Worm (Caenorhabditis elegans): Measurements from ENCODE around the gene C44H4.8.

C44H4.8 gene

ce11 chrX:14594825-14595224 is at the start of gene C44H4.8:
Gene C44H4.8, plus strand, starts transcription at chrX:14595125.
- TF ChIP-seq tab-1 (GFP tag; IDR thresholded peaks at IDR 0.05) (no peak), T22C8.4 (GFP tag; IDR thresholded peaks at IDR 0.05) (no peak), ref-1 (GFP tag; conservative IDR thresholded peaks at IDR 0.05) (no peak), ztf-23 (GFP tag; IDR thresholded peaks at IDR 0.05) (no peak), med-1 (GFP tag; optimal IDR thresholded peaks at IDR 0.05; ENCODE audit: insufficient read depth) (no peak), cog-1 (tag; optimal IDR thresholded peaks at IDR 0.05) (no peak), flt-1 (GFP tag; IDR thresholded peaks at IDR 0.05) (no peak), ztf-29 (GFP tag; IDR thresholded peaks at IDR 0.05) (no peak), klf-2 (GFP tag; conservative IDR thresholded peaks at IDR 0.05) (no peak)

ce11 chrX:14545543-14545942 is 49.4 kb upstream of the C44H4.8 start, which contains the start of gene enri-2:
Gene enri-2, plus strand, starts transcription at chrX:14545843.
- no peak for TF ChIP-seq cog-1 (tag; optimal IDR thresholded peaks at IDR 0.05)
- TF ChIP-seq tab-1 (GFP tag; IDR thresholded peaks at IDR 0.05), result no peak
- no peak for TF ChIP-seq ztf-29 (GFP tag; IDR thresholded peaks at IDR 0.05)
- no peak for TF ChIP-seq ztf-23 (GFP tag; IDR thresholded peaks at IDR 0.05)
- no peak for TF ChIP-seq klf-2 (GFP tag; conservative IDR thresholded peaks at IDR 0.05)
- no peak for TF ChIP-seq flt-1 (GFP tag; IDR thresholded peaks at IDR 0.05)
- TF ChIP-seq med-1 (GFP tag; optimal IDR thresholded peaks at IDR 0.05; ENCODE audit: insufficient read depth), result no peak
- no peak for TF ChIP-seq T22C8.4 (GFP tag; IDR thresholded peaks at IDR 0.05)
- no peak for TF ChIP-seq ref-1 (GFP tag; conservative IDR thresholded peaks at IDR 0.05)

DNA sequence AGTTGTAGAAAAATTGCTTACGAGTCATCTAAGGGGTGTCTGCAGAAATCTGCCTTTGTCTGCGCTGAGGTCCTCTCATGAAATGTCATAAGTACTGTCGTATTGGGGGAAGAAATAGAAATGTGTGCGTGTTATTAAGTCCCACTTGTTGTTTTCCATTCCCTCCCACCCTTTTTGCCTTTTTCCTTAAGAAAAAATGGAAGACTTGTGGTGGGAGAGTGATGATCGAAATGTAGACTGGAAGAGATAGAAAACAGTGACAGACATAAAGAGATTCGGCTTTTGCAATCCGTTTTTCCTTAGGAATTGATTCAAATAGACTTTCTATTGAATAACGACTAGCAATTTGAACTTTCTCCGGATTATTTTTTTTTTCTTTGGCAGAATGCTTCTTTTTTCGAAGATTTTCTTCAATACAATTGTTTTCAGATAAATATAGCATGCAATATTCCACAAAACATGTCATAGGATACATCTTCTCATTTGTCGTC is 45.2 kb upstream of the C44H4.8 start, which contains the start of gene ram-5:
Gene ram-5, plus strand, starts transcription at position 441 of the 491 bp plus-strand sequence.
- no peak for TF ChIP-seq tab-1 (GFP tag; IDR thresholded peaks at IDR 0.05)
- no peak for TF ChIP-seq med-1 (GFP tag; optimal IDR thresholded peaks at IDR 0.05; ENCODE audit: insufficient read depth)
- TF ChIP-seq ztf-29 (GFP tag; IDR thresholded peaks at IDR 0.05), result no peak
- no peak for TF ChIP-seq flt-1 (GFP tag; IDR thresholded peaks at IDR 0.05)
- no peak for TF ChIP-seq ztf-23 (GFP tag; IDR thresholded peaks at IDR 0.05)
- TF ChIP-seq klf-2 (GFP tag; conservative IDR thresholded peaks at IDR 0.05), result no peak
- TF ChIP-seq cog-1 (tag; optimal IDR thresholded peaks at IDR 0.05), result no peak
- TF ChIP-seq ref-1 (GFP tag; conservative IDR thresholded peaks at IDR 0.05), result no peak
- no peak for TF ChIP-seq T22C8.4 (GFP tag; IDR thresholded peaks at IDR 0.05)

DNA sequence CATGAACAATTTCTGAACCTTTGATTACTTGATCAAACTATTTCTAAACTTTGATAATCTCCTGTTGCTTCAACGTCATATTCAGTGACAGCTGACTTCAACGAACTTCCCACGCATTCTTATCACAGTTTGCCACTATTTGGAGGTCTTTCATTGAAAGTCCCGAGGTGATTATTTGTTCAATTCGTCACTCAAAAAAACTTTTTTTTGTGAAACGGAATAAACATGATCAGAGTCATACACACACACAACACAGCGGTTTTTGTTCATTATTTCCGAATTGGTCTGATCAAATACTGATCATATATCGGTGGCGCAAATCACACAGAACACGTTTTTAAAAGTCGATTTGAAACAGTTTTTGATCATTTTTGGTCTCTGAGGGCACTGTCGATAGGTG is 38.5 kb upstream of the C44H4.8 start:
- TF ChIP-seq flt-1 (GFP tag; IDR thresholded peaks at IDR 0.05) (no peak), cog-1 (tag; optimal IDR thresholded peaks at IDR 0.05) (no peak), ztf-23 (GFP tag; IDR thresholded peaks at IDR 0.05) (no peak), tab-1 (GFP tag; IDR thresholded peaks at IDR 0.05) (no peak), T22C8.4 (GFP tag; IDR thresholded peaks at IDR 0.05) (no peak), klf-2 (GFP tag; conservative IDR thresholded peaks at IDR 0.05) (no peak)

DNA sequence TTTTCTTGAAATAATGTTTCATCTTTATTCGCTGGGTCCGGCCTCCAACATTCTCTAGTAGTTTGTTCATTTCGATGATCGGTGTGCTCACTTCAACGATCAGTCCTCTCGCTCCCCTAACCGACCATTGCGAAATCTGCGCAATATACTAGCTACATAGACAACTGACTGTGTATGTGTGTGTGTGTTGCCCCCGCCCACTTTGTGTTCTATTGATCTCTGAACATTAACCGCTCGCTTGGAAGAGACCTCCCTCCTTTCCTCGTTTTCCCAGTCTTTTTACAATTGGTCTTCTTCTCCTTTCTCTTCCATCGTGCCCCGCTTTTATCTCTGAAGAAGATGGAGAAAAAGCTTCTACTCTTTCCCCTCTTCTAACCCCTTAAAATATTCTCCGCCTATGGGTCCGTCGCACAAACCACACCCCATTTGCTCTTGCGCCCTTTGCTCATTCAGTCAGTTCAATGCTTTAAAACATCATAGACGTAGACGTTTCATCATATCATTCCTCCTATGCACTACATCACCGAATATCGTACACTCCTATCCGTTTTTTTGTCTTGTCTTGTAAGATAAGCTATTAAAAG is 37.5 kb upstream of the C44H4.8 start:
- TF ChIP-seq tab-1 (GFP tag; IDR thresholded peaks at IDR 0.05) (no peak), cog-1 (tag; optimal IDR thresholded peaks at IDR 0.05) (no peak), T22C8.4 (GFP tag; IDR thresholded peaks at IDR 0.05) (no peak), flt-1 (GFP tag; IDR thresholded peaks at IDR 0.05) (no peak), ref-1 (GFP tag; conservative IDR thresholded peaks at IDR 0.05) (no peak), klf-2 (GFP tag; conservative IDR thresholded peaks at IDR 0.05) (no peak), ztf-23 (GFP tag; IDR thresholded peaks at IDR 0.05) (no peak), med-1 (GFP tag; optimal IDR thresholded peaks at IDR 0.05; ENCODE audit: insufficient read depth) (no peak)

DNA sequence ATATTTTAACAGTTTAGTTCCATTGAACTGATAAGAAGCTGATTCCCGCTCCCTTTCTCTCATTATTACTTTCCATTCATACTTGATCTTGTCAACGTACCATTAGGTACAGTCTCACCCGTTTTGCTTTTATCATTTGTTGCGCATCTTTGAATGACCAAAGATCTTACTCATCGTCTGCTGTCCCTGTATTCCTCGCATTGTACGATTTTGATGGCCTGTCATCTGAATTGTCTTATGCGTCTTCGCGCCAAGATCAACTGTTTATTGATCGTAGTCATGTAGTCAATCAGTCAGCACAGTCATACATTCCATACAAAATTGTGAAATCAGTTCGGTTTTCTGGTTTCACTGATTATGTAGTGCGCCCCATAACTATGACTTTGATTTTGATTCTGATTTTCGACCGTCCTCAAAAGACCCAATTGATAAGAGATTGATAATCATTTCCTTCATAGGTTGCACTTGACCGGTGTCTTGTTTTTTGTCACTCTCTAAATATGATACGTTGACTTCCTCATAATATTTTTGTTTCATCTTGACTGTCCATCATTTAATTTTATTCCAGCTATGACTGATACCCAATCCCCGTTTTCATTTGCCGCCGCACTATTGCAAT is 36.9 kb upstream of the C44H4.8 start, which contains the start of gene nhr-3:
Gene nhr-3, plus strand, starts transcription at position 569 of the 619 bp plus-strand sequence.
- no peak for TF ChIP-seq klf-2 (GFP tag; conservative IDR thresholded peaks at IDR 0.05)
- TF ChIP-seq med-1 (GFP tag; optimal IDR thresholded peaks at IDR 0.05; ENCODE audit: insufficient read depth), result no peak
- TF ChIP-seq cog-1 (tag; optimal IDR thresholded peaks at IDR 0.05), result no peak
- TF ChIP-seq ref-1 (GFP tag; conservative IDR thresholded peaks at IDR 0.05), result no peak
- no peak for TF ChIP-seq T22C8.4 (GFP tag; IDR thresholded peaks at IDR 0.05)
- TF ChIP-seq ztf-23 (GFP tag; IDR thresholded peaks at IDR 0.05), result no peak
- TF ChIP-seq tab-1 (GFP tag; IDR thresholded peaks at IDR 0.05), result no peak
- TF ChIP-seq ztf-29 (GFP tag; IDR thresholded peaks at IDR 0.05), result no peak
- no peak for TF ChIP-seq flt-1 (GFP tag; IDR thresholded peaks at IDR 0.05)

ce11 chrX:14559084-14559483 is 35.8 kb upstream of the C44H4.8 start:
- TF ChIP-seq ref-1 (GFP tag; conservative IDR thresholded peaks at IDR 0.05), result no peak
- TF ChIP-seq cog-1 (tag; optimal IDR thresholded peaks at IDR 0.05), result no peak
- TF ChIP-seq flt-1 (GFP tag; IDR thresholded peaks at IDR 0.05), result no peak

DNA sequence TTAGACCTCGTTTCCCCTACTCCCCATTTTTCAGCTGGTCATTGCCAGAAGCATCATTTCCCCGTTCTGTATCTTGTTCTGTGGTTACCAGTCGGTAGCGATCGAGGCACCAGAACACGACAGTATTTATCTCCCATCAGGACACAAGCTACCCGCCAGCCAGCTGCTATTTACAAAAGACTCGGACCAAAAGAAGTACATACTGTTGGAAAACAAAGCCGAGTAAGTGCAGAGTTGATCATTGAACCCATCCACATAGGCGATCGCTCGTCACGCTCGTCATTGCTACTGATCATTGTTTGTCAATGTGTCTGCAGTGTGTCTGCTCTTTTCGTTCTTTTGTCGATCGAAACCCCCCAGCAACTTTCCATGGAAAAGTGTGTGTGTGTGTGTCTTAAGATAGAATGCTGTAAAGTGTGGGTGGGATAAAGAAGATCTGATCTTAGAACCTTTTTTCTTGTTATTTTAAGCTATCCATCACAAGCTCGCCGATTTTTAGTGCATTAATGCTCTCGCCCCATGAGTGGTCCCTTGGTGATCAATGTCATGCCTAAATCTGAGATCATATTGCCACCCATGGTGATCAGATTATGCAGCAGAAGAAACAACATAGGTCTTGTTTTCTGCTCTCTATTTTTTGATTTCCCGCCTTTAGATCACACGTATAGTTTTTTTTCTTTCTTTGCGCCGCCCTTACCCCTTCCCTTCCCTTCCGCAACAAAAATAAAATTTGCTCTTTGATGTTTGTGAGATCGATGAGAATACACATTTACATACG is 35.2 kb upstream of the C44H4.8 start:
- 0 out of 2 replicates have a peak, but pooled peaks have one; percentile 10 for TF ChIP-seq flt-1 (GFP tag; IDR thresholded peaks at IDR 0.05)
- TF ChIP-seq ztf-29 (GFP tag; IDR thresholded peaks at IDR 0.05), result no peak

ce11 chrX:14560297-14560680 is 34.6 kb upstream of the C44H4.8 start:
- no peak for TF ChIP-seq tab-1 (GFP tag; IDR thresholded peaks at IDR 0.05)
- TF ChIP-seq ref-1 (GFP tag; conservative IDR thresholded peaks at IDR 0.05), result no peak
- TF ChIP-seq T22C8.4 (GFP tag; IDR thresholded peaks at IDR 0.05), result no peak; the same call in 1 of the 2 replicates
- peak; percentile 96 for TF ChIP-seq cog-1 (tag; optimal IDR thresholded peaks at IDR 0.05)

Measured in whole organism, midembryonic.